Worm (Caenorhabditis elegans) whole organism, late embryonic: ENCODE results near the gene R08C7.4.

Experiments
- ahr-1 ChIP-seq: sonication (generic microtip); optimal IDR thresholded peaks from 2 replicates; lab custom pipeline; 2016; ENCODE audit warnings: missing genetic modification characterization, missing compliant biosample characterization
- che-1 ChIP-seq: sonication (generic microtip); optimal IDR thresholded peaks from 2 replicates; lab custom pipeline; 2016; ENCODE audit warnings: mild to moderate bottlenecking, missing genetic modification characterization, missing compliant biosample characterization
- dmd-4 ChIP-seq: sonication (generic microtip); optimal IDR thresholded peaks from 2 replicates; lab custom pipeline; 2016; ENCODE audit warnings: borderline replicate concordance, missing genetic modification characterization, missing compliant biosample characterization
- hlh-15 ChIP-seq: sonication (generic microtip); optimal IDR thresholded peaks from 2 replicates; lab custom pipeline; 2016; ENCODE audit warnings: missing genetic modification characterization, missing compliant biosample characterization
- lin-11 ChIP-seq: fragments of 200-800 bp; sonication (Bioruptor generic); optimal IDR thresholded peaks from 2 replicates; lab custom pipeline; 2018; ENCODE audit warnings: mild to moderate bottlenecking, missing genetic modification characterization, missing compliant biosample characterization
- npax-4 ChIP-seq: sonication (generic microtip); optimal IDR thresholded peaks from 2 replicates; lab custom pipeline; 2016; ENCODE audit warnings: missing genetic modification characterization, missing compliant biosample characterization
- pqm-1 ChIP-seq: sonication (generic microtip); optimal IDR thresholded peaks from 2 replicates; lab custom pipeline; 2016; ENCODE audit warnings: missing genetic modification characterization, missing compliant biosample characterization
- rnt-1 ChIP-seq: sonication (generic microtip); optimal IDR thresholded peaks from 2 replicates; lab custom pipeline; 2016; ENCODE audit warnings: missing genetic modification characterization, missing compliant biosample characterization
- unc-55 ChIP-seq: sonication (generic microtip); optimal IDR thresholded peaks from 2 replicates; lab custom pipeline; 2017; ENCODE audit warnings: missing biosample characterization, missing genetic modification reagents, missing genetic modification characterization
- unc-86 ChIP-seq: sonication (generic microtip); optimal IDR thresholded peaks from 2 replicates; lab custom pipeline; 2016; ENCODE audit warnings: missing genetic modification characterization, missing compliant biosample characterization

ce11 chrIV:4403870-4404269, 31.0 kb upstream of the R08C7.4 start:
- TF ChIP-seq npax-4 (tag; lab: Kevin White, UChicago), result no peak
- no peak for TF ChIP-seq lin-11 (tag; lab: Kevin White, UChicago)
- no peak for TF ChIP-seq pqm-1 (tag; lab: Kevin White, UChicago)
- no peak for TF ChIP-seq hlh-15
- TF ChIP-seq unc-86 (tag; lab: Kevin White, UChicago), result no peak
- no peak for TF ChIP-seq unc-55 (GFP tag; lab: Kevin White, UChicago)
- no peak for TF ChIP-seq ahr-1 (tag; lab: Kevin White, UChicago)
- TF ChIP-seq che-1 (tag; lab: Kevin White, UChicago), result no peak
- no peak for TF ChIP-seq dmd-4 (tag; lab: Kevin White, UChicago)
- no peak for TF ChIP-seq rnt-1
